Worm (Caenorhabditis elegans) whole organism, L1 larva: ENCODE measurements around the gene arc-1.

ENCODE experiments used
- C04F5.9 ChIP-seq: sonication (generic microtip); optimal IDR thresholded peaks from 2 replicates; lab custom pipeline; 2016; ENCODE audit warnings: missing genetic modification characterization, missing compliant biosample characterization
- C16A3.4 ChIP-seq: fragments of 150-350 bp; optimal IDR thresholded peaks from 2 replicates; lab custom pipeline; 2014; ENCODE audit warnings: missing biosample characterization, missing genetic modification characterization
- C34B4.2 ChIP-seq: sonication (generic microtip); optimal IDR thresholded peaks from 2 replicates; lab custom pipeline; 2017; ENCODE audit warnings: mild to moderate bottlenecking, missing genetic modification characterization, missing compliant biosample characterization
- F16B12.6 ChIP-seq: fragments of 150-350 bp; optimal IDR thresholded peaks from 2 replicates; lab custom pipeline; 2014; ENCODE audit warnings: missing biosample characterization, missing genetic modification characterization
- Y116A8C.19 ChIP-seq: sonication (generic microtip); optimal IDR thresholded peaks from 2 replicates; lab custom pipeline; 2016; ENCODE audit warnings: missing compliant biosample characterization, missing genetic modification characterization, borderline replicate concordance
- aha-1 ChIP-seq: fragments of 150-350 bp; optimal IDR thresholded peaks from 2 replicates; lab custom pipeline; 2014; ENCODE audit warnings: missing biosample characterization, missing genetic modification characterization
- aly-2 ChIP-seq: fragments of 150-350 bp; optimal IDR thresholded peaks from 2 replicates; lab custom pipeline; 2014; ENCODE audit warnings: missing biosample characterization, missing genetic modification characterization
- ceh-63 ChIP-seq: fragments of 200-800 bp; sonication (Bioruptor generic); optimal IDR thresholded peaks from 2 replicates; lab custom pipeline; 2018; ENCODE audit warnings: mild to moderate bottlenecking, missing genetic modification characterization, missing compliant biosample characterization
- ceh-82 ChIP-seq, 3 experiments: fragments of 150-350 bp in 1 of 3; sonication (generic microtip) in 2 of 3; optimal IDR thresholded peaks; 2 replicates each; lab custom pipeline; 2014 to 2017; ENCODE audit warnings: missing biosample characterization in 3 of 3, missing genetic modification characterization in 3 of 3
- ceh-88 ChIP-seq: fragments of 200-800 bp; sonication (Bioruptor generic); IDR thresholded peaks from 2 replicates; pipeline ENCODE4 v1.3.6; 2022; ENCODE audit warnings: missing genetic modification characterization, missing compliant biosample characterization
- ces-1 ChIP-seq: fragments of 150-350 bp; optimal IDR thresholded peaks from 2 replicates; lab custom pipeline; 2014; ENCODE audit warnings: missing biosample characterization, missing genetic modification reagents, missing genetic modification characterization
- dpl-1 ChIP-seq, 3 experiments: fragments of 150-350 bp in 2 of 3; sonication (generic microtip) in 1 of 3; optimal IDR thresholded peaks; 2 replicates each; lab custom pipeline; 2014 to 2017; ENCODE audit warnings: missing biosample characterization in 3 of 3, missing genetic modification characterization in 3 of 3, missing genetic modification reagents in 3 of 3
- efl-1 ChIP-seq, 4 experiments: fragments of 150-350 bp; optimal IDR thresholded peaks in 3 of 4; peaks in 1 of 4; 1 replicate in 1 of 4; 2 replicates in 3 of 4; lab custom pipeline; 2014; ENCODE audit warnings: missing biosample characterization in 2 of 4, missing genetic modification characterization in 2 of 4, missing genetic modification reagents in 2 of 4
- efl-3 ChIP-seq: fragments of 200-800 bp; sonication (Bioruptor generic); optimal IDR thresholded peaks from 2 replicates; lab custom pipeline; 2018; ENCODE audit warnings: mild to moderate bottlenecking, missing genetic modification characterization, missing compliant biosample characterization
- egl-27 ChIP-seq, 2 experiments: fragments of 150-350 bp in 1 of 2; sonication (generic microtip); optimal IDR thresholded peaks; 3 replicates each; lab custom pipeline; 2017 to 2018; ENCODE audit warnings: missing biosample characterization in 2 of 2, missing genetic modification characterization in 2 of 2, missing genetic modification reagents in 2 of 2
- elt-3 ChIP-seq, 6 experiments: fragments of 150-350 bp in 1 of 6; sonication (generic microtip); optimal IDR thresholded peaks; 2 replicates each; lab custom pipeline; 2017 to 2018; ENCODE audit warnings: missing biosample characterization in 6 of 6, missing genetic modification characterization in 6 of 6, inconsistent platforms in 1 of 6
- fkh-10 ChIP-seq: sonication (generic microtip); optimal IDR thresholded peaks from 2 replicates; lab custom pipeline; 2017; ENCODE audit warnings: missing biosample characterization, missing genetic modification reagents, missing genetic modification characterization
- hlh-17 ChIP-seq: fragments of 200-800 bp; sonication (Bioruptor generic); optimal IDR thresholded peaks from 2 replicates; lab custom pipeline; 2018; ENCODE audit warnings: missing genetic modification characterization, mild to moderate bottlenecking, missing compliant biosample characterization, moderate library complexity, borderline replicate concordance
- irx-1 ChIP-seq: sonication (generic microtip); optimal IDR thresholded peaks from 2 replicates; lab custom pipeline; 2016; ENCODE audit warnings: missing genetic modification characterization, missing compliant biosample characterization
- jun-1 ChIP-seq: fragments of 150-350 bp; optimal IDR thresholded peaks from 2 replicates; lab custom pipeline; 2014; ENCODE audit warnings: missing biosample characterization, missing genetic modification reagents, missing genetic modification characterization
- lin-14 ChIP-seq: fragments of 200-800 bp; sonication (Bioruptor generic); optimal IDR thresholded peaks from 2 replicates; lab custom pipeline; 2018; ENCODE audit warnings: mild to moderate bottlenecking, missing genetic modification characterization, moderate library complexity, missing compliant biosample characterization
- lin-15B ChIP-seq: fragments of 150-350 bp; sonication (generic microtip); optimal IDR thresholded peaks from 3 replicates; lab custom pipeline; 2014; ENCODE audit warnings: missing biosample characterization, missing genetic modification characterization
- lin-35 ChIP-seq, 2 experiments: fragments of 150-350 bp; optimal IDR thresholded peaks; 2 replicates each; lab custom pipeline; 2014; ENCODE audit warnings: missing biosample characterization in 2 of 2, missing genetic modification characterization in 2 of 2, missing genetic modification reagents in 2 of 2
- lin-39 ChIP-seq: fragments of 150-350 bp; optimal IDR thresholded peaks from 2 replicates; lab custom pipeline; 2014; ENCODE audit warnings: missing biosample characterization, missing genetic modification reagents, missing genetic modification characterization
- lir-3 ChIP-seq: sonication (generic microtip); optimal IDR thresholded peaks from 2 replicates; lab custom pipeline; 2016; ENCODE audit warnings: mild to moderate bottlenecking, missing genetic modification characterization, moderate library complexity, missing compliant biosample characterization; ENCODE audit not compliant: poor library complexity
- lsy-2 ChIP-seq, 2 experiments: fragments of 150-350 bp; optimal IDR thresholded peaks; 2 replicates each; lab custom pipeline; 2014; ENCODE audit warnings: missing biosample characterization in 2 of 2, missing genetic modification characterization in 2 of 2
- mdl-1 ChIP-seq, 2 experiments: fragments of 150-350 bp; optimal IDR thresholded peaks; 2 replicates each; lab custom pipeline; 2014 to 2017; ENCODE audit warnings: missing biosample characterization in 2 of 2, missing genetic modification characterization in 2 of 2, inconsistent platforms in 1 of 2
- nhr-12 ChIP-seq: sonication (generic microtip); optimal IDR thresholded peaks from 2 replicates; lab custom pipeline; 2017; ENCODE audit warnings: missing biosample characterization, missing genetic modification characterization
- nhr-19 ChIP-seq: fragments of 200-800 bp; sonication (Bioruptor generic); conservative IDR thresholded peaks from 2 replicates; pipeline ENCODE4 v1.3.6; 2022; ENCODE audit warnings: missing genetic modification characterization, missing compliant biosample characterization
- nhr-20 ChIP-seq: sonication (generic microtip); optimal IDR thresholded peaks from 2 replicates; lab custom pipeline; 2016; ENCODE audit warnings: mild to moderate bottlenecking, missing genetic modification characterization, missing compliant biosample characterization
- nhr-237 ChIP-seq: fragments of 150-350 bp; optimal IDR thresholded peaks from 2 replicates; lab custom pipeline; 2014; ENCODE audit warnings: missing biosample characterization, missing genetic modification characterization
- nhr-28 ChIP-seq: fragments of 150-350 bp; optimal IDR thresholded peaks from 2 replicates; lab custom pipeline; 2014; ENCODE audit warnings: missing biosample characterization, missing genetic modification characterization
- nhr-71 ChIP-seq: sonication (generic microtip); optimal IDR thresholded peaks from 2 replicates; lab custom pipeline; 2016; ENCODE audit warnings: mild to moderate bottlenecking, missing genetic modification characterization, moderate library complexity, missing compliant biosample characterization
- nhr-84 ChIP-seq: sonication (generic microtip); optimal IDR thresholded peaks from 2 replicates; lab custom pipeline; 2017; ENCODE audit warnings: missing biosample characterization, missing genetic modification characterization
- nhr-90 ChIP-seq: sonication (generic microtip); optimal IDR thresholded peaks from 2 replicates; lab custom pipeline; 2016; ENCODE audit warnings: mild to moderate bottlenecking, missing genetic modification characterization, missing compliant biosample characterization; ENCODE audit not compliant: poor library complexity
- pag-3 ChIP-seq: sonication (generic microtip); optimal IDR thresholded peaks from 2 replicates; lab custom pipeline; 2017; ENCODE audit warnings: missing genetic modification characterization, mild to moderate bottlenecking, missing compliant biosample characterization, antibody characterized with exemption, borderline replicate concordance; ENCODE audit not compliant: insufficient read depth
- pqm-1 ChIP-seq: sonication (generic microtip); optimal IDR thresholded peaks from 3 replicates; lab custom pipeline; 2017; ENCODE audit warnings: missing biosample characterization, missing genetic modification characterization
- rnt-1 ChIP-seq: sonication (generic microtip); optimal IDR thresholded peaks from 2 replicates; lab custom pipeline; 2016; ENCODE audit warnings: mild to moderate bottlenecking, missing genetic modification characterization, moderate library complexity, missing compliant biosample characterization
- skn-1 ChIP-seq: fragments of 150-350 bp; optimal IDR thresholded peaks from 2 replicates; lab custom pipeline; 2014; ENCODE audit warnings: missing biosample characterization, missing genetic modification characterization
- sptf-1 ChIP-seq: fragments of 150-350 bp; optimal IDR thresholded peaks from 2 replicates; lab custom pipeline; 2014; ENCODE audit warnings: missing biosample characterization, missing genetic modification characterization
- swsn-7 ChIP-seq: sonication (generic microtip); optimal IDR thresholded peaks from 2 replicates; lab custom pipeline; 2016; ENCODE audit warnings: missing genetic modification characterization, missing compliant biosample characterization
- tbx-2 ChIP-seq: sonication (generic microtip); optimal IDR thresholded peaks from 2 replicates; lab custom pipeline; 2016; ENCODE audit warnings: missing genetic modification characterization, missing compliant biosample characterization
- unc-130 ChIP-seq: fragments of 150-350 bp; optimal IDR thresholded peaks from 2 replicates; lab custom pipeline; 2017; ENCODE audit warnings: missing biosample characterization, missing genetic modification characterization, inconsistent platforms
- unc-86 ChIP-seq: sonication (generic microtip); optimal IDR thresholded peaks from 2 replicates; lab custom pipeline; 2016; ENCODE audit warnings: missing genetic modification characterization, missing compliant biosample characterization
- xbp-1 ChIP-seq: sonication (generic microtip); optimal IDR thresholded peaks from 2 replicates; lab custom pipeline; 2016; ENCODE audit warnings: missing genetic modification characterization, missing compliant biosample characterization
- zip-4 ChIP-seq: fragments of 200-800 bp; sonication (Bioruptor generic); optimal IDR thresholded peaks from 2 replicates; lab custom pipeline; 2018; ENCODE audit warnings: mild to moderate bottlenecking, missing genetic modification characterization, moderate library complexity, missing compliant biosample characterization
- ztf-11 ChIP-seq, 2 experiments: sonication (generic microtip); optimal IDR thresholded peaks; 2 replicates each; lab custom pipeline; 2016 to 2017; ENCODE audit warnings: missing genetic modification characterization in 2 of 2, missing biosample characterization in 1 of 2, missing compliant biosample characterization in 1 of 2

The arc-1 gene

ce11 chrII:9703601-9704000, 28.8 kb downstream of the arc-1 start, which contains the start of gene mop-25.2:
Gene mop-25.2, minus strand, starts transcription at chrII:9703701.
- TF ChIP-seq ztf-11 (tag; optimal IDR thresholded peaks at IDR 0.05; lab: Kevin White, UChicago) (no peak), efl-1 (optimal IDR thresholded peaks at IDR 0.05; lab: Kevin White, UChicago) (no peak), efl-1 (GFP tag; optimal IDR thresholded peaks at IDR 0.05 in 1 of 2; lab: Kevin White, UChicago) (peak in 1 of 2 experiments; percentile 79)

ce11 chrII:9704746-9705145, 30.0 kb downstream of the arc-1 start, which contains the start of gene Y53C12A.10:
Gene Y53C12A.10, minus strand, starts transcription at chrII:9704846.
- TF ChIP-seq sptf-1 (tag; lab: Kevin White, UChicago): no peak
- TF ChIP-seq efl-3: no peak
- no peak for TF ChIP-seq lin-15B
- no peak for TF ChIP-seq Y116A8C.19 (tag; lab: Kevin White, UChicago)
- no peak for TF ChIP-seq egl-27 (tag; optimal IDR thresholded peaks at IDR 0.05; lab: Kevin White, UChicago)
- no peak for TF ChIP-seq aha-1 (tag; lab: Kevin White, UChicago)
- no peak for TF ChIP-seq zip-4 (GFP tag; lab: Kevin White, UChicago)
- no peak for TF ChIP-seq nhr-28 (tag; lab: Kevin White, UChicago)
- no peak for TF ChIP-seq F16B12.6 (tag; lab: Kevin White, UChicago)
- TF ChIP-seq nhr-237 (tag; lab: Kevin White, UChicago): no peak
- no peak for TF ChIP-seq jun-1 (tag; lab: Kevin White, UChicago)
- TF ChIP-seq aly-2 (tag; lab: Kevin White, UChicago): no peak
- no peak for TF ChIP-seq nhr-84 (tag; lab: Kevin White, UChicago)
- no peak for TF ChIP-seq swsn-7 (tag; lab: Kevin White, UChicago)

ce11 chrII:9706207-9706606, 31.4 kb downstream of the arc-1 start, which contains the start of gene Y53C12A.3:
Gene Y53C12A.3, minus strand, starts transcription at chrII:9706240.
- TF ChIP-seq xbp-1 (tag; lab: Kevin White, UChicago) (peak; percentile 43), C34B4.2 (tag; lab: Kevin White, UChicago) (no peak), nhr-20 (tag; lab: Kevin White, UChicago) (peak; percentile 47), mdl-1 (tag; optimal IDR thresholded peaks at IDR 0.05; lab: Kevin White, UChicago) (no peak), hlh-17 (GFP tag; lab: Kevin White, UChicago) (no peak), Y116A8C.19 (tag; lab: Kevin White, UChicago) (no peak), nhr-71 (tag; lab: Kevin White, UChicago) (peak; percentile 44), ces-1 (no peak), unc-130 (tag; lab: Kevin White, UChicago) (peak; percentile 34), fkh-10 (GFP tag; lab: Kevin White, UChicago) (no peak), pag-3 (tag; lab: Kevin White, UChicago) (no peak), pqm-1 (tag; lab: Kevin White, UChicago) (no peak), nhr-237 (tag; lab: Kevin White, UChicago) (no peak), ceh-82 (tag; optimal IDR thresholded peaks at IDR 0.05; lab: Kevin White, UChicago) (peak in 1 of 3 experiments; percentile 40), elt-3 (tag; optimal IDR thresholded peaks at IDR 0.05; lab: Kevin White, UChicago) (no peak), dpl-1 (GFP tag; optimal IDR thresholded peaks at IDR 0.05; lab: Kevin White, UChicago) (peak; percentile 82 to 94 (median 90)), skn-1 (tag; lab: Kevin White, UChicago) (peak; percentile 57), lin-35 (GFP tag; optimal IDR thresholded peaks at IDR 0.05; lab: Kevin White, UChicago) (peak; percentile 91 to 97), nhr-19 (no peak), nhr-90 (no peak), C04F5.9 (tag; lab: Kevin White, UChicago) (no peak), efl-3 (no peak), unc-86 (tag; lab: Kevin White, UChicago) (no peak), nhr-12 (tag; lab: Kevin White, UChicago) (no peak), rnt-1 (no peak), ceh-63 (GFP tag; lab: Kevin White, UChicago) (no peak), C16A3.4 (tag; lab: Kevin White, UChicago) (peak; percentile 71), tbx-2 (tag; lab: Kevin White, UChicago) (peak; percentile 17), lsy-2 (tag; optimal IDR thresholded peaks at IDR 0.05; lab: Kevin White, UChicago) (peak; percentile 50 to 81), efl-1 (optimal IDR thresholded peaks at IDR 0.05; lab: Kevin White, UChicago) (peak; percentile 85 to 90), efl-1 (GFP tag; optimal IDR thresholded peaks at IDR 0.05 in 1 of 2; lab: Kevin White, UChicago) (peak; percentile 93 to 99), lin-14 (GFP tag; lab: Kevin White, UChicago) (peak; percentile 38), F16B12.6 (tag; lab: Kevin White, UChicago) (peak; percentile 35), lin-39 (tag; lab: Kevin White, UChicago) (no peak), lir-3 (no peak), irx-1 (tag; lab: Kevin White, UChicago) (no peak), ceh-88 (GFP tag; lab: Robert Waterston, UW) (no peak)
